Fruit fly (Drosophila melanogaster): ENCODE data around the gene PIG-C.

Gene PIG-C

DNA sequence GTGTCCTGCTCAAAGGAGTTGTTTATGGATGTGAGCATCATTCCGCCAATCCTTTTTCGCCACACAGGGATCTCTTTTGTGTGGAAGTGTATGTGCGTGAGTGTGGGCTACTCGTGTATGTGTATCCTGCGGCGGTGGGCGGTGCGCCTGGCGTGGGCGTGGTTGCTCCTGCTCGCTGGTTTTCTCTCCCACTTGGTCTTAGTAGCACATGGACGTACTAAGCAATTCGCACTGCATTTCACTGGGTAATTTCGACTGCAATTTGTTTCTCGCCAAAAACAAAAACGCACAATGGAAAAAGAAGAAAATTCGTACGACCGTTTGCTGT, 6.5 kb upstream of the PIG-C start:
- no peak for TF ChIP-seq usp (GFP tag; optimal IDR thresholded peaks at IDR 0.05)
- TF ChIP-seq EcR (GFP tag; optimal IDR thresholded peaks at IDR 0.05): no peak
- TF ChIP-seq pan (optimal IDR thresholded peaks at IDR 0.05): no peak
- TF ChIP-seq CG8478 (optimal IDR thresholded peaks at IDR 0.05): no peak
- no peak for TF ChIP-seq psq (optimal IDR thresholded peaks at IDR 0.05)
- no peak for TF ChIP-seq Dll (optimal IDR thresholded peaks at IDR 0.05)

DNA sequence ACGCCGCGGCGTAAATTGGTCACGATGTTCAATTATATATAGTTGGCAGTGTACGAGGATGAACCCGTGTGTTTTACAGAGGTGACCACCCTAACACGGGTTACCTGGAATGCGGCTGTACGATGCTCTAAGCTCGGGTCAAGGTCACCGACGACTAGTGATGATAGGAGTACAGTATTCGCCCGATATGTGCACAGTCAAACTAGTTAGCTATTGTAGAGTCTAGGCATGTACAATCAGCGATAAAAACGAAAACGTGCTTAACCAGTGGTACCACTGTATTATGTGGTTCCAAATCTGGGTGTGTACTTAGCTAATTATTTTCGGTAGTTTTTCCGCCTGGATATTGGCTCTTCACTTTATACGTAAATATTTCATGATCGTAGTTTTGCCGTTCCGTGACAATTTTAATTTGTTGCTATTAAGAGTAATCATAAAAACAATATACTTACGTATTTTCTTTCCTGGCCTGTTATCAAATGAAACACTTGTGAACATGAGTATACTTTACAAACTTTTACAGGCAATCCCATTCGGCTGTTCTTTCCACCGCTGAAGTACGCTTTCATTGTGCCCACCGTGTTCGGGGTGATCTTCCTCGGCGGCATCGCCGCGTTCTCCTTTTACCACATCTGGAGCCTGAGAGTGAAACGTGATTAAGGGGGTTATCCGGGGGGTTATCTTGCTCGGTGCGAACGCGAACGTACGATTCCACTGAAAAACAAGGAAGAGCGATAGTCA, 1.1 kb upstream of the PIG-C start:
- no peak for TF ChIP-seq CG8478 (optimal IDR thresholded peaks at IDR 0.05)
- TF ChIP-seq Dll (optimal IDR thresholded peaks at IDR 0.05): no peak
- TF ChIP-seq psq (optimal IDR thresholded peaks at IDR 0.05): no peak
- TF ChIP-seq EcR (GFP tag; optimal IDR thresholded peaks at IDR 0.05): no peak
- no peak for TF ChIP-seq pan (optimal IDR thresholded peaks at IDR 0.05)
- no peak for TF ChIP-seq usp (GFP tag; optimal IDR thresholded peaks at IDR 0.05)

DNA sequence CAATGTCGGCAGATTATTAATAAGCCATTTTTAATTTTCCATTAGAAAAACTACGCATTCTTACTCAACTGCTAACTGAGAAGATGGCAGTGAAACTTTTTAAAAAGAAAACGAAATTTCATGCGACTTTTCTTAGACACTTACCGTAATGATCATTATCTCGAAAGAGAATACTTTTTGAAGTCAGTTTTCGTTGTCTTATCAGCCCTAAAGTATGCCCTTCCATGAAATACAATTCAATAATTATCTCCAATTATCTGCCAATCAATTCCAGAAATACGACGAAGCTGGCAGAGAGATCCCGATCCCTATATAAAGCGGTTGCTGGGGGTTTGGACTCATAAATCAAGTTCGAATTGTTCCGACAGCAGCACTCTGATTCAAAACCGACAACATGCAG, 2.6 kb downstream of the PIG-C start, which contains the start of gene Drsl5:
Gene Drsl5, plus strand, starts transcription at position 341 of the 400 bp plus-strand sequence.
- TF ChIP-seq pan (optimal IDR thresholded peaks at IDR 0.05): no peak
- no peak for TF ChIP-seq psq (optimal IDR thresholded peaks at IDR 0.05)
- TF ChIP-seq CG8478 (optimal IDR thresholded peaks at IDR 0.05): no peak
- TF ChIP-seq EcR (GFP tag; optimal IDR thresholded peaks at IDR 0.05): no peak
- no peak for TF ChIP-seq usp (GFP tag; optimal IDR thresholded peaks at IDR 0.05)
- TF ChIP-seq Dll (optimal IDR thresholded peaks at IDR 0.05): no peak

DNA sequence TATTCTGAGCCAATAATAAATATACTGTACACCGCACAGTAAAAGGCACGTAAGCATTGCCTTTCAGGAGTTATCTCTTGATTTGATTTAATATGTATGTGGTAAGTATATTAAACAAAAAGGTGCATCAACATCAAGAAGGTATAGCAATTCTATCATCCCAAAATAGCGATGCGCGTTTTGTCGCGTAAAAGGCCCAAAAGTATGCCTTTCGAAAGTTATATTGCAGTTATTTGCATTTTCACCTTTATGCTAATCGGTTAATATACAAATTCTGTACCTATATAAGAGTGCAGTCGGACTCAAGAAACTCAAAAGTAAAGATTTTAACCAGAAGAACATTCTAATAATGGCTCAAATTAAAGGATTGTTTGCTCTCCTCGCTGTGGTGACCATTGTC, 3.7 kb downstream of the PIG-C start, which contains the start of gene Drsl4:
Gene Drsl4, plus strand, starts transcription at position 333 of the 400 bp plus-strand sequence.
- TF ChIP-seq usp (GFP tag; optimal IDR thresholded peaks at IDR 0.05): no peak

DNA sequence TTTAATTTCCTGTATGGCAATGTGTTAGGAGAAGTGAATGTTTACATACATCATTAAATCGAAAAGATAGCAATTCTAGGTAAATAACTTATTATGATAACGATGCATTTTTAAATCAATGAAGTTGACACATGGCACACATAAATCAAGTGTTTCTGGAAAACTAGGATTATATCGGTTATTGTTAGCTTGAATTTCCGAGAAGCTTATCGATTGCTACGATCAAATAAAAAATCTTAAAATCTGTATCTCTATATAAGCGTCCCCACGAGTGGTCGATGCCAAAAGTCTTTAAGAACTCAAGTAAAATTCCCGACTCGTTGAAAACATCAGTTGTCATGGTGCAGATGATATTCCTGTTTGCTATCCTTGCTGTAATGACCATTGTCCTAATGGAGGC, 4.3 kb downstream of the PIG-C start, which contains the start of gene Drsl3:
Gene Drsl3, plus strand, starts transcription at position 301 of the 400 bp plus-strand sequence.
- TF ChIP-seq EcR (GFP tag; optimal IDR thresholded peaks at IDR 0.05) (no peak), Dll (optimal IDR thresholded peaks at IDR 0.05) (no peak), CG8478 (optimal IDR thresholded peaks at IDR 0.05) (no peak), usp (GFP tag; optimal IDR thresholded peaks at IDR 0.05) (no peak), psq (optimal IDR thresholded peaks at IDR 0.05) (no peak), pan (optimal IDR thresholded peaks at IDR 0.05) (no peak)

DNA sequence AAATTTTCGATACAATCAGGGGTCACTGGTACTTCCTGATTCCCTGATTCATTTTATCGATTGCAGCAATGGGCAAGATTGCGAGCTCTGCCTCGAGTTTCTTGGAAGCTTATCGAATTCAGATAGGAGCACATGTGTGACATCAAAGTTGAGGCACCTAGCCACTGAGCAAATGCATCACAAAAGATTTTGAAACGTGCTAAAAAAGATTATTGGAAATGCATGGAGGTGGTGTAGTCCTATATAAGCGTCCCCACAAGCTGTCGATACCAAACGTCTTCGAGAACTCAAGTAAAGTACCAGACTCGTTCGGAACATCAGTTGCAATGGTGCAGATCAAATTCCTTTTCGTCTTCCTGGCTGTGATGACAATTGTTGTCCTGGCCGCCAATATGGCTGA, 5.0 kb downstream of the PIG-C start, which contains the start of gene Drsl2:
Gene Drsl2, plus strand, starts transcription at position 301 of the 400 bp plus-strand sequence.
- TF ChIP-seq pan (optimal IDR thresholded peaks at IDR 0.05): no peak
- TF ChIP-seq CG8478 (optimal IDR thresholded peaks at IDR 0.05): no peak
- TF ChIP-seq psq (optimal IDR thresholded peaks at IDR 0.05): no peak
- no peak for TF ChIP-seq Dll (optimal IDR thresholded peaks at IDR 0.05)
- no peak for TF ChIP-seq EcR (GFP tag; optimal IDR thresholded peaks at IDR 0.05)

DNA sequence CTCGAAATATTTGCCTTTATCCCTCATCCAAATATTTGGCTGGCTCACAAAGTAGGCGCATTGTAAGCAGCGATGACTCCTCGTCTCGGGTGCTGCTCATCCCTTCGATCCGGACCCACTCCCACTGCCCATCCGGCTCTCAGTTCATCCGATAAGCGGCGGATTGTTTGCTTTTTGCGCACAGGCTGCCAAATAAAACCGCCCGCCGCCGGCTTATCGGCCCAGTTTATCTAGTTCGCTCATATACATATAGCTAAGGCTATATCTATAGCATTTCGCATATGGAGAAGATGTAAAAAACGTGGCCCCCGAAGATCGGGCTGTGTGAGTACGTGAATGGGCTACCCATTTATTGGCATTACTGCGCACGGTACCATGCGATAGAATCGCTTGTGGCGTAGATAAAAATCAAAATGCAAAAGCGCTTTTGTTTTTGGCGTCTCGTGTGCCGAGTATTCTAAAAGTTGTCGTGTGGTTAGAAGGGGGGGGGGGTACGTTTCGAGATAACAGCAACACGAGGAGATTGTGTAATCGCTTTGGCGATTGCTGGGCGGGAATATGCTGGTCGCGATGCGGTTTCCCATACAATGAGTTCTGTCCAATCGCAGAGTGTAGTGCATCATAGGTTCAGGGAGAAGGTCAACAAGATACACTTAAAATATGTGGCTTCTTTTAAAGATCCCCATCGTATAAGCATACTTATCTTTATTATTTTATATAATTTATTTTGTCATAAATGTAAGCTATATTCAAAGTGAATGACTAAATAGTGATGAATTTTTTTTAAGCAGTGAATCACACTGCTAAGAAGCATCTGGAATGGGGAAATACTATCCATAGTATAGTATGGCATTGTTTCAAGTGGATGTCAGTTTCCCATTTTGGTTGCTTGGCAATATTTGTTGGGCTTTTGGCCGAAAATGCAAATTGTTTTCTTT, 10.1 kb downstream of the PIG-C start:
- TF ChIP-seq usp (GFP tag; optimal IDR thresholded peaks at IDR 0.05) (no peak), EcR (GFP tag; optimal IDR thresholded peaks at IDR 0.05) (no peak), CG8478 (optimal IDR thresholded peaks at IDR 0.05) (no peak), Dll (optimal IDR thresholded peaks at IDR 0.05) (no peak), psq (optimal IDR thresholded peaks at IDR 0.05) (no peak), pan (optimal IDR thresholded peaks at IDR 0.05) (no peak)

DNA sequence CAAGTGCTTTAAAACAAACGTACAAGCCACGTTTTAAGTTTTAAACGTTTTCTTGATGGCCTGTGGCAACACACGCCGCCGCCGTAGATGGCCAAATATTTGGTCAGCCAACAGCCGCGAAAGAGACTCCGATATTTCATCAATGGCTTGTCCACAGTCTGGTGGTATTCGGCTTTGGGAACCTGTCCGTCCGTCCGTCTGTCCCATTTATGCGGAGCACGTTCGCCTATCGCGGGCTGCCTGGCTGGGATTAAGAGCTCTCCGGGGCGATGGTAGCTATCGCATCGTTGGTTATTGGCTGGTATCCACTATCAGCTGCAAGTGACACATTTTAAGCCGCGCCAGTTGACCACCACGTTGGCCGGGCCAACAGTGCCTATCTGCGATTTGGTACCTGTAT, 11.4 kb downstream of the PIG-C start:
- no peak for TF ChIP-seq pan (optimal IDR thresholded peaks at IDR 0.05)
- no peak for TF ChIP-seq usp (GFP tag; optimal IDR thresholded peaks at IDR 0.05)
- no peak for TF ChIP-seq EcR (GFP tag; optimal IDR thresholded peaks at IDR 0.05)
- no peak for TF ChIP-seq CG8478 (optimal IDR thresholded peaks at IDR 0.05)
- no peak for TF ChIP-seq Dll (optimal IDR thresholded peaks at IDR 0.05)
- no peak for TF ChIP-seq psq (optimal IDR thresholded peaks at IDR 0.05)

DNA sequence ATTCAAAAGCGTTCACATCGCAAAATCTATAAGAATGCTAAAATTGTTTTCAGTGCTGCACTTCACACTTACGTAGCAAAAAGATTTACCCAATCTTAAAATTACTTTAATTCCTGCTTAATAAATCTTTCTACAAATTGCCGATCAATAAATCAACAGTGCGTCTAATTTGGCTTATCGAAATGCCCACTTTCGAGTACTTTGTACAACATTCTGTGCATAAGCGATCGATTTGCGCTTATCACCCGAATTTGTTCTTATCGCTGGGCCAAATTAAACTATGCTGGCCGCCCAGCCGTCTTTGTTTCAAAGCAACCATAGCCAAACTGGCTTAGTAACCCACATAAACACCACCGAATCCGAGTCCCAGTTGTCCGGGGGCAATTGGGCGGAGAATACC, 12.5 kb downstream of the PIG-C start:
- TF ChIP-seq CG8478 (optimal IDR thresholded peaks at IDR 0.05): no peak
- no peak for TF ChIP-seq EcR (GFP tag; optimal IDR thresholded peaks at IDR 0.05)
- TF ChIP-seq pan (optimal IDR thresholded peaks at IDR 0.05): no peak
- no peak for TF ChIP-seq Dll (optimal IDR thresholded peaks at IDR 0.05)
- no peak for TF ChIP-seq usp (GFP tag; optimal IDR thresholded peaks at IDR 0.05)
- no peak for TF ChIP-seq psq (optimal IDR thresholded peaks at IDR 0.05)

DNA sequence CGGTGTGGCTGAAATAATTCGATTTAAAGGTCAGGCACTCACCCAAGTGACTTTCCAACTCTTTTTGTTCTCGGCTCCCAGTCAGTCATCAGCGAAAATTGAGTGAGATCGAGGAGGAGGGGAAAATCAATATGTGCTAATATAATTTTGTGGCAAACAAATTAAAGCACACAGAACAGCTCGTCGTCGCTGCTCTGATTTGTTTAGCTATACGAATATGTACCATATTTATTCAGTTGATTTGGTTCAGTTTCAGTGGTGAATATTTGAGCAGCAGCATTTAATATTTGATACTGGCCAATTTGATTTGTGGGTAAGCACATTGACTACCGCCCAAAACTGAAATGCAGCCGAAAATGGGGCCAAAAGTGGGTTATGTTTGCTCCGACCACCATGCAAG, 13.6 kb downstream of the PIG-C start:
- TF ChIP-seq EcR (GFP tag; optimal IDR thresholded peaks at IDR 0.05) (no peak), psq (optimal IDR thresholded peaks at IDR 0.05) (no peak), Dll (optimal IDR thresholded peaks at IDR 0.05) (no peak), CG8478 (optimal IDR thresholded peaks at IDR 0.05) (no peak), pan (optimal IDR thresholded peaks at IDR 0.05) (no peak), usp (GFP tag; optimal IDR thresholded peaks at IDR 0.05) (no peak)

DNA sequence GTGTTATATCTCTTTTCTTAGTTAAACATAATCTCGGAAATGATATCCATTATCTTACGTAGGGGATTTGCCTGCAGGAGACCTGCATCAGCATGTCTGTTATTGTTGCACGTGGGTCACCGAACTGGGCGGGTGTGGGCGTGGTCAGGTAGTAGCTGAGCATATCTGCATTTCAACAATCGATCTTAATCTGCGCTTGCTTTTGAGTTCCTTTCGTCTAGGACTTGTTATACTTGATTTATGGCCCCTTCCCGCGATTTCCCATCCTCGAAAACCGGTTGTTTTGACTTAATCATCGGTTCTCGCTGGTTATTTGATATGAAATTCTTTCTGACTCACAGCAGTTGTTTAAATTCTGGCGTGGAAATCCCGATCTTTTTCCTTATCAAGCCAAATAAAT, 14.3 kb downstream of the PIG-C start:
- TF ChIP-seq Dll (optimal IDR thresholded peaks at IDR 0.05): no peak
- TF ChIP-seq CG8478 (optimal IDR thresholded peaks at IDR 0.05): no peak
- no peak for TF ChIP-seq psq (optimal IDR thresholded peaks at IDR 0.05)
- TF ChIP-seq pan (optimal IDR thresholded peaks at IDR 0.05): no peak
- TF ChIP-seq EcR (GFP tag; optimal IDR thresholded peaks at IDR 0.05): no peak
- TF ChIP-seq usp (GFP tag; optimal IDR thresholded peaks at IDR 0.05): no peak
